Fruit fly (Drosophila melanogaster) S2 (cell line): ENCODE measurements around the gene CG14280.

Experiments used
- CG8478 ChIP-seq: fragments of >200 bp; optimal IDR thresholded peaks from 2 replicates; lab custom pipeline; 2018
- CTCF ChIP-seq, 2 experiments: fragments of >200 bp; optimal IDR thresholded peaks; 2 replicates each; lab custom pipeline; 2018

The CG14280 gene

DNA sequence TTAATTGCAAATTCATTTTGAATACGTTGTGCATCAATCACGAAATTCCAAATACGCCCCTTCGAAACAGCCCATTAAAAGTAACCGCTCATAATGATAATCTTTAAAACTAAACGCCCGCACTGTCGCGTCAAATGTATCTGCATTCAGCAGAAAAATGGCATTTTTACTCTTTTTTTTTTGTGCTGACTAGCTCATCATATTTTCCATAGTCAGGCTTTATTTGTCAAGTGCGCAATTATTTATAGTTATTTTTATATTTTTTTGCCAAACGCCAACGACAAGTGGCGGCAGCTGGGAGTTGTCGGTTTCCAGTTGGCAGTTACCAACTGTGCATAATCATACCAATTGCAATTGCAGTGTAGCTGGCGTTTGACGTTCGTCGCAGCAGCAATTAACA lies at the start of gene CG14280:
Gene CG14280, plus strand, starts transcription at position 301 of the 400 bp plus-strand sequence.
- no peak for TF ChIP-seq CG8478 (lab: Kevin White, UChicago)
- TF ChIP-seq CTCF (optimal IDR thresholded peaks at IDR 0.05; lab: Kevin White, UChicago): no peak

dm6 chr3R:19211778-19212177 lies 44.8 kb upstream of the CG14280 start, which contains the start of gene cry:
TSS of gene cry (plus strand) at chr3R:19212154.
- TF ChIP-seq CG8478 (lab: Kevin White, UChicago) (no peak), CTCF (optimal IDR thresholded peaks at IDR 0.05; lab: Kevin White, UChicago) (no peak)

DNA sequence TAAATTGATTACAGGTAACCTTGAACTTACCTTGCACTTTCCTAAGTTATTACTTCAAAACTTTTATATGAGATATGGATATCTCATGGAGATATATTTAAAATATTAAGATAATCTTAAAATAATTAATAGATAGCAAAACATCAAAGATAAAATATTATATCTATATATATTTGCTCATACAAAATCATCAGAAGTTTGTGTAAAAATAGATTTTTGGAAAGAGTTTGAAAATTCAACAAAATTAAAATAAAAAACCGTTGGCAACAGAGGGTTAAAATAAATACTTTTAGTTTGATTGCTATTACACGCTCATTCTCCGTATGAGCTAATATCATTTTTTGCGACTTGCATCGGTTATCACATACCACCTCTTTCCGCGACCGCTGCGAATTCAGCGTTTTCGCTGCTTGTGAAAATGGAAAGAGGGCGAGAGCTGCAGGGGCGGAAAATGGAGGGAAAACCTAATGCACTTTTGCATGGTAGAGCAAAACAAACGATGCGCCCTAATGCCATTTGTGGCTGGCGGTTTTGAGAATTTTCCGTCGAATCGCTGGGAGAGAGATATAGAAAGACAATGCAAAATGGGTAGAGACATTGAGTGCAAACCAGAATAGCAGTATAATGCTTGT lies 43.9 kb upstream of the CG14280 start:
- TF ChIP-seq CTCF (optimal IDR thresholded peaks at IDR 0.05; lab: Kevin White, UChicago) (no peak), CG8478 (lab: Kevin White, UChicago) (no peak)

DNA sequence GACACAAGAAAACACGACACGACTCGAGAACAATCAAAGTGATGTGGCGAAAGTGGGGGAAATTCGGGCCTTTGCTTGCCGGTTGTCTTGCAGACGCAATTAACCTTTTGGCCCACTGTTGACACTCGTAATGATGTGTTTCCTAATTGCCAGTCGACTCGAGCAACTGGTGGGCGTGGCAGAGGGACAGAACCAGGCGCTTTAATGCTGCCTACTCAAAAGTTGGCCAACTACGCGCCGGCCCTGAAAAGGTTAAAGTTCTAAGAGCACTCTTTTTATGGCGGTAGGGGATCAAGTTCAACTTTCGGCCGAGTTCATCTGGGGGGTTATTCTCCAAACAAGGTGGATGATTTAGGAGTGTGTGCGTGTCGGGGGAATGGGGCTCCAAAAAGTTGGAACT lies 35.2 kb upstream of the CG14280 start:
- TF ChIP-seq CTCF (optimal IDR thresholded peaks at IDR 0.05; lab: Kevin White, UChicago) (no peak), CG8478 (lab: Kevin White, UChicago) (no peak)

DNA sequence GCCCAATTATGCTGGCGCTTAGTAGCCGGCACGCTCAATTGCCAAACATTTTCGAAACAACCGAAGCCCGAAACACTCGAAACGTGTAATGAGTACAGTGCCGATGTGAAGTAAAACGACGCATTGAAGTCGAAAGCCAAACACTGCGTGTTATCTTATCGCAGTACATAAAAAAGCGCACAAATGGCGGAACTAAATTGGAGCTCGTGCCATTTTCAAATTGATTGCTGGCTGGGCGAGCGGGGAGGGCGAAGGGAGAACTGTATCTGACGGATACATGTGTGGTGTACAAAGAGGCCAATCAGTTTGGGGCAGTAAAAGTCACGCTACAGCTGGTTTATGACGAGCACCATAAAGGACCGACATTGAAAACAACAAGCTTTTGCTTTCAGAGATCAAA lies 33.2 kb upstream of the CG14280 start:
- TF ChIP-seq CTCF (optimal IDR thresholded peaks at IDR 0.05; lab: Kevin White, UChicago) (no peak), CG8478 (lab: Kevin White, UChicago) (no peak)

- no peak for TF ChIP-seq CTCF (optimal IDR thresholded peaks at IDR 0.05; lab: Kevin White, UChicago)
- TF ChIP-seq CG8478 (lab: Kevin White, UChicago): no peak
Measured at dm6 chr3R:19225446-19225955, 31.1 kb upstream of the CG14280 start.

dm6 chr3R:19226137-19226873 lies 30.3 kb upstream of the CG14280 start, which contains the start of gene vib:
TSS of gene vib (minus strand) at chr3R:19226651.
- TF ChIP-seq CTCF (optimal IDR thresholded peaks at IDR 0.05; lab: Kevin White, UChicago) (no peak), CG8478 (lab: Kevin White, UChicago) (no peak)

dm6 chr3R:19228080-19228479 lies 28.5 kb upstream of the CG14280 start, which contains the start of gene CG11703:
TSS of gene CG11703 (minus strand) at chr3R:19228180.
- no peak for TF ChIP-seq CG8478 (lab: Kevin White, UChicago)
- TF ChIP-seq CTCF (optimal IDR thresholded peaks at IDR 0.05; lab: Kevin White, UChicago): no peak

- TF ChIP-seq CTCF (optimal IDR thresholded peaks at IDR 0.05; lab: Kevin White, UChicago): no peak
- TF ChIP-seq CG8478 (lab: Kevin White, UChicago): no peak
Measured at dm6 chr3R:19229245-19229644, 27.3 kb upstream of the CG14280 start, which contains the start of the genes CG5250 and Polr2M. TSS of gene CG5250 (minus strand) at chr3R:19229276. TSS of gene Polr2M (plus strand) at chr3R:19229463.

DNA sequence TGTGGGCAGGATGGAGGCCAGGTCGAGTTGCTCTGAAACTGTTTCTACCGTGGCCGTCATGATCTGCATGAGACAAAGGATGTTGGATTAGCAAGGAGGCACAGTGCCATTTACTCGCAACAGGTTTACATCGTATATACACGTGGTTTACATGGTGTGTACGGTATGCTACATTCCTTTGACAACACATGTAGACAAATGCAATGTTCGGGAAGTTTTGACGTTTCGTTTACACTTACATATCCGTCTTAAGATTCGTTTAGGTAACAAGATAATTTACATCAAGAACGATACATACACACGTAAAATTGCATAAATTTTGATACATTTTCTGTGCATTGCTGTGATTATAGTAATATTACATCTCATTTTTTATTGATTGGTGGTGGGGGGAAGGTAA lies 17.6 kb upstream of the CG14280 start:
- no peak for TF ChIP-seq CG8478 (lab: Kevin White, UChicago)
- peak; percentile 51 to 52 for TF ChIP-seq CTCF (optimal IDR thresholded peaks at IDR 0.05; lab: Kevin White, UChicago)

dm6 chr3R:19245399-19245798 lies 11.2 kb upstream of the CG14280 start:
- no peak for TF ChIP-seq CG8478 (lab: Kevin White, UChicago)
- TF ChIP-seq CTCF (optimal IDR thresholded peaks at IDR 0.05; lab: Kevin White, UChicago): peak; percentile 57 to 61

DNA sequence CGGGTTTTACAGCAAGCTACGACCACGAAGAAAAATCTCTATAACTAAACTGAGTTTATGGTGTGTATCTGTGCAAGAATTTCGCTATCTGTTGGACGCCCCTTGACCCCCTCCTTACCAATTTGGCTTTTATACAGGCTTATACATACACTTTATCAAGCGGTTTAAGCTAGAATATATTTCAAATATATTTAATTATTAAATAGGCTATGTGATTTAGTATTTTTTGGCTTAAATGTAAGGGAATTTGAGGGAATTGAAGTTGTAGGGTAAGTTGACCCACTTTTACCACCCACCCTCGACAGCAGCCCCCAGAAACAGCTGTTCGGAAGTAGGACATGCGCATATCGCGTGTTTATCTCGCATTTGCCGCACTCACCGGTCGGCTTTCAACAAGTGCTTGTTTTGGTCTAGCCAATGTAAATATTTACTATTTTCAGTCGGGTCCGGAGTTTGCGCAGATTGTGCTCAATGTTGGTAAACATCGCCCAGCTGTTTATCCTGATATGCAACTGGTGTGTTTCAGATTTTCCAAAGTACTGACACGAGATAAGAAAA lies 10.4 kb upstream of the CG14280 start, which contains the start of gene unc79:
Gene unc79, minus strand, starts transcription at position 51 of the 558 bp plus-strand sequence.
- TF ChIP-seq CG8478 (lab: Kevin White, UChicago) (no peak), CTCF (optimal IDR thresholded peaks at IDR 0.05; lab: Kevin White, UChicago) (no peak)

- TF ChIP-seq CTCF (optimal IDR thresholded peaks at IDR 0.05; lab: Kevin White, UChicago) (no peak), CG8478 (lab: Kevin White, UChicago) (no peak)
Measured at dm6 chr3R:19248036-19248435, 8.5 kb upstream of the CG14280 start, which contains the start of gene CG5217. TSS of gene CG5217 (minus strand) at chr3R:19248136.

DNA sequence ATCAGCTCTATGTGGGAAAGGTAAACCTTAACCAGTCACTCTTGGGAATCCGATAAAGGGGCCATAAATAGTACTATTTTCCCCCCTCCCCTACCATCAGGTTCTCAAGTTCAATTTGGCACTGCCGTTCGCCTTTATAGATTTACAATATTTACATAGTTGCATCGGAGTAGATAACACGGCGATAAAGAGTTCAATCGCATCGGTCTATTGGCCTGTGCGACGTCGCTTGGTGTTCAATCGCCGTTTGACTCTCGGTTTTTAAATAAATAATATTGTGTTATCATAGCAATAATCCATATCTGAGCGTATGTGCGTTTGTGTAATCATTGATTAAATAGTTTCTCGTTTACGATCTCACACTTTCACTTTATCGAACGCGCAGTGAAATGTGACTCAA lies 6.5 kb upstream of the CG14280 start:
- TF ChIP-seq CTCF (optimal IDR thresholded peaks at IDR 0.05; lab: Kevin White, UChicago): no peak
- no peak for TF ChIP-seq CG8478 (lab: Kevin White, UChicago)
